Worm (Caenorhabditis elegans): Measurements from ENCODE around the gene mam-3.

DNA sequence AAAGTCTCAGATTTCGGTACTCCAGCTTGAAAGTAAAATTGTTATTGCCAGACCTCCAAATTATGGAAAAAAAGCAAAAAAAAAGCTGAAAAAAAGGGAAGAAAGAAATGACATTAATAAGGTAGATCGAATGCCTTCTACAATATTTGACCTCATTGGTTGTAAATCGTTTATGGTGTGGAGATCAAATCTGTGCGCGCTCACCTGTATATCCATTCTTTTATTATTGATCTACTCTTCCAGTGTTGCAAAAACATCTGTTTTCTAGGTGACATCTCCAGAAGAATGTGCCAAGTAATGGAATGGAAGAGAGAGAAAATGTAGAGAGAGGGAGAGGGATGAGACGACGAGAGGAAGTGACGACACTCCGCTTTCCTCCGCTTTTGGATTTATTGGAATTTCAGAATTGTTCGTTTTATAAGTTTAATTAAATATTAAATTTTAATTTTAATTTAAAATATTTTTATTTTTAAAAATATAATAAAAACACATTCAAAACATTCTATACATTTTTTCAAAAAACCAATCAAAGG lies 29.4 kb downstream of the mam-3 start, which contains the start of the genes pik-1 and aptf-2:
- TF ChIP-seq nhr-12 (tag; optimal IDR thresholded peaks at IDR 0.05) (no peak), nhr-77 (tag; optimal IDR thresholded peaks at IDR 0.05) (no peak), nhr-6 (tag; optimal IDR thresholded peaks at IDR 0.05) (no peak), snpc-4 (tag; optimal IDR thresholded peaks at IDR 0.05) (no peak), unc-62 (GFP tag; optimal IDR thresholded peaks at IDR 0.05) (no peak), aly-2 (tag; optimal IDR thresholded peaks at IDR 0.05) (no peak), dmd-4 (tag; optimal IDR thresholded peaks at IDR 0.05) (no peak), ama-1 (optimal IDR thresholded peaks at IDR 0.05) (no peak), zag-1 (tag; optimal IDR thresholded peaks at IDR 0.05) (no peak), lin-39 (tag; optimal IDR thresholded peaks at IDR 0.05) (no peak), egl-27 (tag; optimal IDR thresholded peaks at IDR 0.05) (no peak), nhr-237 (tag; optimal IDR thresholded peaks at IDR 0.05) (no peak), nhr-21 (tag; optimal IDR thresholded peaks at IDR 0.05) (no peak)
